Worm (Caenorhabditis elegans): Measurements from ENCODE around the gene C17F4.3.

C17F4.3 gene

ce11 chrII:3221730-3222129 is 18.6 kb upstream of the C17F4.3 start, which contains the start of gene ZC239.14:
Gene ZC239.14, minus strand, starts transcription at chrII:3222034.
- TF ChIP-seq ceh-13 (GFP tag; optimal IDR thresholded peaks at IDR 0.05) (no peak), tbx-37 (GFP tag; conservative IDR thresholded peaks at IDR 0.05) (no peak), hnd-1 (tag; optimal IDR thresholded peaks at IDR 0.05) (no peak), ceh-36 (tag; optimal IDR thresholded peaks at IDR 0.05) (no peak), B0310.2 (tag; optimal IDR thresholded peaks at IDR 0.05) (no peak), pes-1 (GFP tag; IDR thresholded peaks at IDR 0.05) (no peak), ets-7 (tag; optimal IDR thresholded peaks at IDR 0.05) (no peak), tra-4 (tag; optimal IDR thresholded peaks at IDR 0.05) (no peak), sea-1 (GFP tag; conservative IDR thresholded peaks at IDR 0.05) (no peak), ama-1 (optimal IDR thresholded peaks at IDR 0.05) (no peak), scrt-1 (GFP tag; IDR thresholded peaks at IDR 0.05) (no peak)

ce11 chrII:3222686-3223085 is 17.6 kb upstream of the C17F4.3 start, which contains the start of gene ZC239.13:
Gene ZC239.13, minus strand, starts transcription at chrII:3222839.
- TF ChIP-seq tra-4 (tag; optimal IDR thresholded peaks at IDR 0.05), result no peak
- TF ChIP-seq pes-1 (GFP tag; IDR thresholded peaks at IDR 0.05), result no peak
- TF ChIP-seq ets-7 (tag; optimal IDR thresholded peaks at IDR 0.05), result no peak
- no peak for TF ChIP-seq hmbx-1 (tag; optimal IDR thresholded peaks at IDR 0.05)
- TF ChIP-seq hmg-4 (GFP tag; optimal IDR thresholded peaks at IDR 0.05), result no peak
- no peak for TF ChIP-seq ama-1 (optimal IDR thresholded peaks at IDR 0.05)
- no peak for TF ChIP-seq F13C5.2 (tag; optimal IDR thresholded peaks at IDR 0.05)
- TF ChIP-seq flt-1 (GFP tag; IDR thresholded peaks at IDR 0.05), result no peak
- TF ChIP-seq hnd-1 (tag; optimal IDR thresholded peaks at IDR 0.05), result no peak
- TF ChIP-seq ceh-36 (tag; optimal IDR thresholded peaks at IDR 0.05), result no peak
- no peak for TF ChIP-seq B0310.2 (tag; optimal IDR thresholded peaks at IDR 0.05)
- no peak for TF ChIP-seq tbx-11 (GFP tag; IDR thresholded peaks at IDR 0.05)
- TF ChIP-seq sea-1 (GFP tag; conservative IDR thresholded peaks at IDR 0.05), result no peak
- no peak for TF ChIP-seq aly-1 (tag; optimal IDR thresholded peaks at IDR 0.05)
- no peak for TF ChIP-seq tbx-37 (GFP tag; conservative IDR thresholded peaks at IDR 0.05)
- no peak for TF ChIP-seq scrt-1 (GFP tag; IDR thresholded peaks at IDR 0.05)
- TF ChIP-seq ceh-13 (GFP tag; optimal IDR thresholded peaks at IDR 0.05), result no peak

ce11 chrII:3224631-3225030 is 15.7 kb upstream of the C17F4.3 start, which contains the start of gene ZC239.15:
Gene ZC239.15, minus strand, starts transcription at chrII:3224731.
- TF ChIP-seq hmbx-1 (tag; optimal IDR thresholded peaks at IDR 0.05) (no peak), tbx-37 (GFP tag; conservative IDR thresholded peaks at IDR 0.05) (no peak), pes-1 (GFP tag; IDR thresholded peaks at IDR 0.05) (no peak), hnd-1 (tag; optimal IDR thresholded peaks at IDR 0.05) (no peak), F13C5.2 (tag; optimal IDR thresholded peaks at IDR 0.05) (no peak), ets-7 (tag; optimal IDR thresholded peaks at IDR 0.05) (no peak), scrt-1 (GFP tag; IDR thresholded peaks at IDR 0.05) (no peak), flt-1 (GFP tag; IDR thresholded peaks at IDR 0.05) (no peak), B0310.2 (tag; optimal IDR thresholded peaks at IDR 0.05) (no peak), sea-1 (GFP tag; conservative IDR thresholded peaks at IDR 0.05) (no peak)

DNA sequence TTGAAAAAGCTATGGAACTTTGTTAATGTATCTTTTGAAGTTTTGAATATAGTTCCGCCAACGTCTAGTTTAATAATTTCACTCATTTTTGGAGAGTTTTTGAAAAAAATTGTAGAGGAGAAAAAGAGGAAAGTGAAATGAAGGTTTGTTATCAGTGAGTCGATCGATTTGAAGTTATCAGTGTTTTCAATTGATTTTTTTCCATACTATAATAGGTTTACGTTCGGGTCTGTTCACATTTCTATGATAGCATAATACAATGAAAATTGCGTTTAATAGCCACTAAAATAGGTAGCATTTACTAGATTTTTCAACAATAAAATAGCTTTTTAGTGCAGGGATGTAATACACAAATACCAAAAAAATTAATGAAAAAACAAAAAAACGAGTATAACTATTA is 15.1 kb upstream of the C17F4.3 start, which contains the start of gene ZC239.16:
Gene ZC239.16 (minus strand): TSS at position 120 of the 400 bp plus-strand sequence.
- TF ChIP-seq hmg-4 (GFP tag; optimal IDR thresholded peaks at IDR 0.05), result no peak
- no peak for TF ChIP-seq tbx-37 (GFP tag; conservative IDR thresholded peaks at IDR 0.05)
- no peak for TF ChIP-seq ets-7 (tag; optimal IDR thresholded peaks at IDR 0.05)
- TF ChIP-seq hnd-1 (tag; optimal IDR thresholded peaks at IDR 0.05), result no peak
- TF ChIP-seq sea-1 (GFP tag; conservative IDR thresholded peaks at IDR 0.05), result no peak
- TF ChIP-seq tra-4 (tag; optimal IDR thresholded peaks at IDR 0.05), result no peak
- no peak for TF ChIP-seq hmbx-1 (tag; optimal IDR thresholded peaks at IDR 0.05)
- no peak for TF ChIP-seq aly-1 (tag; optimal IDR thresholded peaks at IDR 0.05)
- TF ChIP-seq tbx-11 (GFP tag; IDR thresholded peaks at IDR 0.05), result no peak
- no peak for TF ChIP-seq flt-1 (GFP tag; IDR thresholded peaks at IDR 0.05)
- TF ChIP-seq ceh-13 (GFP tag; optimal IDR thresholded peaks at IDR 0.05), result no peak
- TF ChIP-seq scrt-1 (GFP tag; IDR thresholded peaks at IDR 0.05), result no peak

- TF ChIP-seq scrt-1 (GFP tag; IDR thresholded peaks at IDR 0.05) (no peak), hmbx-1 (tag; optimal IDR thresholded peaks at IDR 0.05) (no peak), B0310.2 (tag; optimal IDR thresholded peaks at IDR 0.05) (no peak), ets-7 (tag; optimal IDR thresholded peaks at IDR 0.05) (no peak), tbx-37 (GFP tag; conservative IDR thresholded peaks at IDR 0.05) (no peak), ceh-36 (tag; optimal IDR thresholded peaks at IDR 0.05) (no peak), hnd-1 (tag; optimal IDR thresholded peaks at IDR 0.05) (no peak), F13C5.2 (tag; optimal IDR thresholded peaks at IDR 0.05) (no peak), flt-1 (GFP tag; IDR thresholded peaks at IDR 0.05) (no peak), aly-1 (tag; optimal IDR thresholded peaks at IDR 0.05) (no peak), tra-4 (tag; optimal IDR thresholded peaks at IDR 0.05) (no peak), ceh-13 (GFP tag; optimal IDR thresholded peaks at IDR 0.05) (no peak), ama-1 (optimal IDR thresholded peaks at IDR 0.05) (no peak), pes-1 (GFP tag; IDR thresholded peaks at IDR 0.05) (no peak), tbx-11 (GFP tag; IDR thresholded peaks at IDR 0.05) (no peak)
Measured at ce11 chrII:3225780-3226179, 14.5 kb upstream of the C17F4.3 start, which contains the start of gene ZC239.17. Gene ZC239.17, minus strand, starts transcription at chrII:3225880.

- no peak for TF ChIP-seq ceh-36 (tag; optimal IDR thresholded peaks at IDR 0.05)
Measured at ce11 chrII:3230422-3230821, 9.9 kb upstream of the C17F4.3 start, which contains the start of gene srh-297. Gene srh-297, minus strand, starts transcription at chrII:3230522.

DNA sequence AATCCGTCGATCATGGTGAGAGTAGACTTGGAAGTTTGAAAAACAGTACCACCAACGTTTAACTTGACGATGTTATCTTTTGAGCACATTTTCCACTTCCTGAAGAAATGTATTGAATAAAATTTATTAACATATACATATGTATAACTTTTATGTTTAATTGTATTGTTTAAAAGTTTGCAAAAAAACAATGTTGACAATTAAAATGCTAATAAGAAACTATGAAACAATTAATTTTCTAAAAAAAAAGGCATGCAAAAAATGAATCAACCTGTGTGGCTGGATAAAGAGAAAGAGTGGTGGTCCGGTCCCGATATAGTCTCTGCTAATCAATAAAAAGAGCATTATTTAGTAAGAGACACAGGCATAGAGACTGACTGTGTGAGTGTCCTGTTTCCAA is 5.6 kb upstream of the C17F4.3 start, which contains the start of gene C17F4.8:
Gene C17F4.8 (minus strand): TSS at position 101 of the 400 bp plus-strand sequence.
- TF ChIP-seq ceh-13 (GFP tag; optimal IDR thresholded peaks at IDR 0.05) (no peak), ets-7 (tag; optimal IDR thresholded peaks at IDR 0.05) (no peak), hmbx-1 (tag; optimal IDR thresholded peaks at IDR 0.05) (no peak), flt-1 (GFP tag; IDR thresholded peaks at IDR 0.05) (no peak), pes-1 (GFP tag; IDR thresholded peaks at IDR 0.05) (no peak), tra-4 (tag; optimal IDR thresholded peaks at IDR 0.05) (no peak)

ce11 chrII:3237038-3237521 is 3.2 kb upstream of the C17F4.3 start, which contains the start of the genes srz-67 and C17F4.11:
Gene srz-67, minus strand, starts transcription at chrII:3237138.
Gene C17F4.11, plus strand, starts transcription at chrII:3237471.
- TF ChIP-seq hmbx-1 (tag; optimal IDR thresholded peaks at IDR 0.05) (no peak), pes-1 (GFP tag; IDR thresholded peaks at IDR 0.05) (no peak), tbx-37 (GFP tag; conservative IDR thresholded peaks at IDR 0.05) (no peak), flt-1 (GFP tag; IDR thresholded peaks at IDR 0.05) (no peak), tra-4 (tag; optimal IDR thresholded peaks at IDR 0.05) (no peak), ceh-36 (tag; optimal IDR thresholded peaks at IDR 0.05) (no peak), F13C5.2 (tag; optimal IDR thresholded peaks at IDR 0.05) (no peak), hnd-1 (tag; optimal IDR thresholded peaks at IDR 0.05) (no peak), ceh-13 (GFP tag; optimal IDR thresholded peaks at IDR 0.05) (no peak), tbx-11 (GFP tag; IDR thresholded peaks at IDR 0.05) (no peak), ets-7 (tag; optimal IDR thresholded peaks at IDR 0.05) (no peak), aly-1 (tag; optimal IDR thresholded peaks at IDR 0.05) (no peak)

Data from whole organism, early embryonic.